Fruit fly (Drosophila melanogaster): ENCODE results near the gene Cpr97Eb.

The Cpr97Eb gene

dm6 chr3R:27111784-27112602 is 21.1 kb upstream of the Cpr97Eb start, which contains the start of the genes gb and CG5815 (continued):
- TF ChIP-seq D19A (tag; optimal IDR thresholded peaks at IDR 0.05) (peak; percentile 79), dysf (GFP tag; IDR thresholded peaks at IDR 0.05) (peak; percentile 89), stc (GFP tag; IDR thresholded peaks at IDR 0.05) (peak; percentile 75), CG8924 (tag; optimal IDR thresholded peaks at IDR 0.05) (peak; percentile 91), Vsx1 (GFP tag; optimal IDR thresholded peaks at IDR 0.05) (no peak), rib (GFP tag; IDR thresholded peaks at IDR 0.05) (peak; percentile 83), Hmr (GFP tag; optimal IDR thresholded peaks at IDR 0.05) (peak; percentile 95), Hr3 (GFP tag; optimal IDR thresholded peaks at IDR 0.05) (peak; percentile 95), CG4707 (GFP tag; optimal IDR thresholded peaks at IDR 0.05) (peak; percentile 13), CG12299 (tag; optimal IDR thresholded peaks at IDR 0.05) (peak; percentile 88), pfk (GFP tag; optimal IDR thresholded peaks at IDR 0.05) (peak; percentile 17), CG15011 (GFP tag; optimal IDR thresholded peaks at IDR 0.05) (peak; percentile 76), CG3407 (GFP tag; optimal IDR thresholded peaks at IDR 0.05) (peak; percentile 63), CG3847 (GFP tag; IDR thresholded peaks at IDR 0.05) (peak; percentile 93), esg (GFP tag; conservative IDR thresholded peaks at IDR 0.05) (peak; percentile 87), danr (GFP tag; IDR thresholded peaks at IDR 0.05) (peak; percentile 74), NC2α (GFP tag; optimal IDR thresholded peaks at IDR 0.05) (peak; percentile 2), Hr78 (GFP tag; optimal IDR thresholded peaks at IDR 0.05) (peak in 1 of 2 experiments; percentile 54), CG9727 (GFP tag; optimal IDR thresholded peaks at IDR 0.05) (peak; percentile 92), CG10274 (GFP tag; optimal IDR thresholded peaks at IDR 0.05) (peak; percentile 76), CG7745 (tag; optimal IDR thresholded peaks at IDR 0.05) (no peak), BtbVII (GFP tag; optimal IDR thresholded peaks at IDR 0.05) (peak; percentile 83), sqz (GFP tag; optimal IDR thresholded peaks at IDR 0.05) (no peak), Hand (GFP tag; optimal IDR thresholded peaks at IDR 0.05) (peak; percentile 65), Aef1 (GFP tag; IDR thresholded peaks at IDR 0.05) (peak; percentile 91), CG7271 (tag; optimal IDR thresholded peaks at IDR 0.05) (peak; percentile 25), jigr1 (GFP tag; IDR thresholded peaks at IDR 0.05) (peak; percentile 68; the same call in 1 of the 3 replicates), CG30431 (GFP tag; optimal IDR thresholded peaks at IDR 0.05) (peak; percentile 89), CG11093 (GFP tag; IDR thresholded peaks at IDR 0.05) (peak; percentile 73), disco-r (GFP tag; optimal IDR thresholded peaks at IDR 0.05) (peak; percentile 38), Blimp-1 (GFP tag; optimal IDR thresholded peaks at IDR 0.05) (peak; percentile 83), CG2875 (GFP tag; optimal IDR thresholded peaks at IDR 0.05) (peak; percentile 81), ftz-f1 (GFP tag; optimal IDR thresholded peaks at IDR 0.05) (peak; percentile 78), D (optimal IDR thresholded peaks at IDR 0.05) (no peak), D (GFP tag; optimal IDR thresholded peaks at IDR 0.05) (peak; percentile 80), Scr (GFP tag; IDR thresholded peaks at IDR 0.05; ENCODE audit: partially characterized antibody) (peak; percentile 96), sim (GFP tag; IDR thresholded peaks at IDR 0.05) (peak; percentile 64), shn (GFP tag; optimal IDR thresholded peaks at IDR 0.05) (peak; percentile 73), ems (GFP tag; optimal IDR thresholded peaks at IDR 0.05) (peak; percentile 87), CG6689 (GFP tag; IDR thresholded peaks at IDR 0.05) (peak; percentile 86), CG16863 (GFP tag; optimal IDR thresholded peaks at IDR 0.05) (peak; percentile 77), dpn (GFP tag; optimal IDR thresholded peaks at IDR 0.05) (peak; percentile 89 to 92), CG13123 (GFP tag; optimal IDR thresholded peaks at IDR 0.05) (peak; percentile 83), B-H2 (GFP tag; optimal IDR thresholded peaks at IDR 0.05) (peak; percentile 90), CG13624 (GFP tag; optimal IDR thresholded peaks at IDR 0.05) (peak; percentile 80), CG11085 (GFP tag; IDR thresholded peaks at IDR 0.05) (peak; percentile 90), Abd-B (GFP tag; optimal IDR thresholded peaks at IDR 0.05) (peak; percentile 90), NK7.1 (GFP tag; optimal IDR thresholded peaks at IDR 0.05) (peak; percentile 70), CG32532 (GFP tag; IDR thresholded peaks at IDR 0.05) (peak; percentile 96)
